Worm (Caenorhabditis elegans): ENCODE data around the gene scrm-8.

ce11 chrIV:4120263-4120662 lies 44.2 kb upstream of the scrm-8 start, which contains the start of gene F49F1.5:
- TF ChIP-seq ets-7 (tag; optimal IDR thresholded peaks at IDR 0.05) (no peak), ama-1 (optimal IDR thresholded peaks at IDR 0.05) (no peak), ceh-36 (tag; optimal IDR thresholded peaks at IDR 0.05) (no peak), hmbx-1 (tag; optimal IDR thresholded peaks at IDR 0.05) (no peak), hnd-1 (tag; optimal IDR thresholded peaks at IDR 0.05) (no peak), flt-1 (GFP tag; IDR thresholded peaks at IDR 0.05) (no peak), tbx-37 (GFP tag; conservative IDR thresholded peaks at IDR 0.05) (no peak), scrt-1 (GFP tag; IDR thresholded peaks at IDR 0.05) (no peak), sea-1 (GFP tag; conservative IDR thresholded peaks at IDR 0.05) (no peak), ceh-13 (GFP tag; optimal IDR thresholded peaks at IDR 0.05) (no peak), hmg-4 (GFP tag; optimal IDR thresholded peaks at IDR 0.05) (no peak), B0310.2 (tag; optimal IDR thresholded peaks at IDR 0.05) (no peak)

All from whole organism, early embryonic.